Fruit fly (Drosophila melanogaster): Measurements from ENCODE around the gene CG34299.
A peak's percentile ranks its signal among the peaks of the same experiment; 100 is the strongest.

The CG34299 gene

dm6 chr3R:30208766-30209484 lies 40.5 kb upstream of the CG34299 start, which contains the start of gene RpS7 (continued):
- TF ChIP-seq NC2β (GFP tag; optimal IDR thresholded peaks at IDR 0.05) (peak; percentile 93), dmrt11E (tag; optimal IDR thresholded peaks at IDR 0.05) (peak; percentile 45), Nf-YB (GFP tag; optimal IDR thresholded peaks at IDR 0.05) (peak; percentile 49), NK7.1 (GFP tag; optimal IDR thresholded peaks at IDR 0.05) (peak; percentile 46), MTF-1 (GFP tag; optimal IDR thresholded peaks at IDR 0.05; ENCODE audit: borderline replicate concordance) (peak; percentile 90), CG10209 (GFP tag; optimal IDR thresholded peaks at IDR 0.05) (peak; percentile 64), CG11696 (GFP tag; IDR thresholded peaks at IDR 0.05) (peak; percentile 66), E2f2 (GFP tag; IDR thresholded peaks at IDR 0.05) (peak; percentile 44; the same call in 1 of the 2 replicates), CG10366 (GFP tag; IDR thresholded peaks at IDR 0.05) (peak; percentile 73), stc (GFP tag; IDR thresholded peaks at IDR 0.05) (peak; percentile 76), CG11398 (GFP tag; optimal IDR thresholded peaks at IDR 0.05) (peak; percentile 41), CG10565 (GFP tag; optimal IDR thresholded peaks at IDR 0.05) (no peak), sd (tag; optimal IDR thresholded peaks at IDR 0.05) (no peak), CG4820 (GFP tag; optimal IDR thresholded peaks at IDR 0.05) (no peak), CG7745 (tag; optimal IDR thresholded peaks at IDR 0.05) (no peak), CG12236 (GFP tag; optimal IDR thresholded peaks at IDR 0.05) (no peak), Atf6 (GFP tag; IDR thresholded peaks at IDR 0.05) (peak; percentile 71), CG9817 (tag; optimal IDR thresholded peaks at IDR 0.05) (peak; percentile 56), otp (GFP tag; IDR thresholded peaks at IDR 0.05) (peak; percentile 83; the same call in 2 of the 3 replicates), Eip74EF (GFP tag; optimal IDR thresholded peaks at IDR 0.05) (peak in 1 of 2 experiments; percentile 75), Dll (GFP tag; IDR thresholded peaks at IDR 0.05; ENCODE audit: partially characterized antibody) (peak; percentile 99), CG11456 (GFP tag; IDR thresholded peaks at IDR 0.05) (peak; percentile 91), CG2199 (GFP tag; IDR thresholded peaks at IDR 0.05) (peak; percentile 75; the same call in 1 of the 3 replicates), ERR (GFP tag; optimal IDR thresholded peaks at IDR 0.05) (no peak), CG7556 (GFP tag; optimal IDR thresholded peaks at IDR 0.05) (peak; percentile 66), Nf-YA (GFP tag; IDR thresholded peaks at IDR 0.05) (peak; percentile 51), CG12104 (GFP tag; optimal IDR thresholded peaks at IDR 0.05) (peak; percentile 70), CG11560 (tag; IDR thresholded peaks at IDR 0.05) (peak; percentile 49; the same call in 1 of the 3 replicates), chm (GFP tag; IDR thresholded peaks at IDR 0.05) (peak; percentile 85), sob (GFP tag; IDR thresholded peaks at IDR 0.05) (peak; percentile 79), knrl (GFP tag; IDR thresholded peaks at IDR 0.05; ENCODE audit: partially characterized antibody) (peak; percentile 99), CG11504 (tag; optimal IDR thresholded peaks at IDR 0.05) (peak; percentile 58), CG7786 (GFP tag; optimal IDR thresholded peaks at IDR 0.05) (no peak), CG17359 (tag; optimal IDR thresholded peaks at IDR 0.05) (peak; percentile 67), NFAT (GFP tag; IDR thresholded peaks at IDR 0.05) (peak; percentile 79; the same call in 1 of the 2 replicates), bcd (GFP tag; optimal IDR thresholded peaks at IDR 0.05) (peak; percentile 87), CG11085 (GFP tag; IDR thresholded peaks at IDR 0.05) (peak; percentile 80), seq (GFP tag; IDR thresholded peaks at IDR 0.05) (peak; percentile 50), gfzf (GFP tag; optimal IDR thresholded peaks at IDR 0.05) (peak; percentile 53), CG13775 (GFP tag; optimal IDR thresholded peaks at IDR 0.05) (peak; percentile 86), gro (GFP tag; optimal IDR thresholded peaks at IDR 0.05) (peak; percentile 45), gem (tag; optimal IDR thresholded peaks at IDR 0.05) (peak; percentile 45), Six4 (GFP tag; optimal IDR thresholded peaks at IDR 0.05) (peak; percentile 23), dan (GFP tag; IDR thresholded peaks at IDR 0.05) (no peak), Ada2b (GFP tag; IDR thresholded peaks at IDR 0.05) (peak; percentile 50; the same call in 1 of the 2 replicates), tna (GFP tag; IDR thresholded peaks at IDR 0.05; ENCODE audit: partially characterized antibody) (peak; percentile 93), az2 (GFP tag; optimal IDR thresholded peaks at IDR 0.05) (peak; percentile 26), trh (GFP tag; optimal IDR thresholded peaks at IDR 0.05) (peak; percentile 6), CG2116 (GFP tag; optimal IDR thresholded peaks at IDR 0.05) (peak; percentile 92)

Measured in whole organism, embryonic.